Worm (Caenorhabditis elegans) whole organism, early embryonic: ENCODE data around the gene wrb-1.

Source experiments
- F13C5.2 ChIP-seq: sonication (generic microtip); optimal IDR thresholded peaks from 2 replicates; lab custom pipeline; 2017; ENCODE audit warnings: mild to moderate bottlenecking, missing genetic modification characterization, inconsistent platforms, missing compliant biosample characterization
- ama-1 ChIP-seq: fragments of 150-350 bp; optimal IDR thresholded peaks from 2 replicates; lab custom pipeline; 2014
- flt-1 ChIP-seq: fragments of 200-800 bp; sonication (Bioruptor generic); IDR thresholded peaks from 2 replicates; pipeline ENCODE4 v1.3.6; 2022; ENCODE audit warnings: missing genetic modification characterization, missing compliant biosample characterization
- hnd-1 ChIP-seq: sonication (generic microtip); optimal IDR thresholded peaks from 2 replicates; lab custom pipeline; 2016; ENCODE audit warnings: missing genetic modification characterization, missing compliant biosample characterization
- sea-1 ChIP-seq: fragments of 200-800 bp; sonication (Bioruptor generic); conservative IDR thresholded peaks from 2 replicates; pipeline ENCODE4 v1.3.6; 2022; ENCODE audit warnings: missing genetic modification characterization, missing compliant biosample characterization
- tbx-11 ChIP-seq: fragments of 200-800 bp; sonication (Bioruptor generic); IDR thresholded peaks from 2 replicates; pipeline ENCODE4 v1.3.6; 2022; ENCODE audit warnings: missing genetic modification characterization, missing compliant biosample characterization

DNA sequence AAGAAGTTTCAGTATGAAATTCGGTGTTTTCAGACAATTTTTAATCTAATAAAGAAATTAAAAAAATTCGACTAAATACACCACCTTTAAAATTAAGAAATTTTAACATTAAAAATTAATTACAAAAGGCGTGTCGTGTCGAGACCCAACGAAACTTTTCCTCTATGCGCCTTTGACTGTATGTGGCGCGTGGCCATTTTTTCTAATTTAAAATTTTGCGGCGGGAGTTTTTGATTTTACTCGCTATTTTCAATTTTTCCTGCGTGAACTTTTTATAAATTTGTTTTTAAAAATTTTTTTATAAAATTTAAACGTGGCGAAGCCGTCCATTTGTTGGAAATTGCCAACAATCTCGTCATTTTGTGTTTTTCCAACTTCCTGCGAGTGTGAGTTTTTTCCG, 43.1 kb upstream of the wrb-1 start:
- TF ChIP-seq ama-1 (lab: Kevin White, UChicago): no peak
- no peak for TF ChIP-seq tbx-11
- TF ChIP-seq F13C5.2: no peak
- TF ChIP-seq flt-1 (GFP tag; lab: Robert Waterston, UW): no peak
- TF ChIP-seq hnd-1: no peak
- TF ChIP-seq sea-1: no peak
